Worm (Caenorhabditis elegans) whole organism, L4 larva: Measurements from ENCODE around the gene R13H7.2.

Experiments used
- F44E2.7 ChIP-seq: fragments of 200-800 bp; sonication (Bioruptor generic); IDR thresholded peaks from 2 replicates; pipeline ENCODE4 v2.1.2; 2022; ENCODE audit warnings: missing genetic modification characterization, missing compliant biosample characterization
- F49E8.2 ChIP-seq: sonication (generic microtip); optimal IDR thresholded peaks from 2 replicates; lab custom pipeline; 2016; ENCODE audit warnings: missing compliant biosample characterization, mild to moderate bottlenecking, missing genetic modification characterization, borderline replicate concordance
- Y48G9A.11 ChIP-seq: fragments of 200-800 bp; sonication (Bioruptor generic); IDR thresholded peaks from 2 replicates; pipeline ENCODE4 v1.3.6; 2022; ENCODE audit warnings: missing genetic modification reagents, missing genetic modification characterization, missing compliant biosample characterization
- Y75B8A.6 ChIP-seq: fragments of 200-800 bp; sonication (Bioruptor generic); IDR thresholded peaks from 2 replicates; pipeline ENCODE4 v1.3.6; 2022; ENCODE audit warnings: missing genetic modification reagents, missing genetic modification characterization, missing compliant biosample characterization
- ZK546.5 ChIP-seq, 2 experiments: sonication (generic microtip); optimal IDR thresholded peaks; 2 replicates each; lab custom pipeline; 2017; ENCODE audit warnings: missing biosample characterization in 2 of 2, missing genetic modification characterization in 2 of 2
- aha-1 ChIP-seq: fragments of 150-350 bp; peaks from one replicate; lab custom pipeline; 2014; ENCODE audit warnings: missing biosample characterization, missing genetic modification characterization
- arid-1 ChIP-seq: fragments of 200-800 bp; sonication (Bioruptor generic); conservative IDR thresholded peaks from 2 replicates; pipeline ENCODE4 v1.3.6; 2022; ENCODE audit warnings: missing genetic modification reagents, missing genetic modification characterization, missing compliant biosample characterization
- ceh-62 ChIP-seq: sonication (generic microtip); optimal IDR thresholded peaks from 2 replicates; lab custom pipeline; 2017; ENCODE audit warnings: missing biosample characterization, missing genetic modification characterization
- ces-1 ChIP-seq: fragments of 150-350 bp; sonication (generic microtip); optimal IDR thresholded peaks from 4 replicates; lab custom pipeline; 2014; ENCODE audit warnings: missing biosample characterization, missing genetic modification reagents, missing genetic modification characterization
- daf-16 ChIP-seq, 3 experiments: sonication (generic microtip); optimal IDR thresholded peaks; 2 replicates each; lab custom pipeline; 2016 to 2017; ENCODE audit warnings: missing genetic modification characterization in 3 of 3, missing genetic modification reagents in 3 of 3, mild to moderate bottlenecking in 2 of 3, missing compliant biosample characterization in 2 of 3, missing biosample characterization in 1 of 3, moderate library complexity in 1 of 3
- duxl-1 ChIP-seq: sonication (generic microtip); optimal IDR thresholded peaks from 2 replicates; lab custom pipeline; 2016; ENCODE audit warnings: mild to moderate bottlenecking, missing genetic modification characterization, moderate library complexity, missing compliant biosample characterization; ENCODE audit not compliant: poor library complexity
- dve-1 ChIP-seq: sonication (generic microtip); optimal IDR thresholded peaks from 2 replicates; lab custom pipeline; 2017; ENCODE audit warnings: antibody characterized with exemption, mild to moderate bottlenecking, missing genetic modification characterization, missing compliant biosample characterization; ENCODE audit not compliant: insufficient read depth
- egl-27 ChIP-seq: sonication (generic microtip); optimal IDR thresholded peaks from 3 replicates; lab custom pipeline; 2017; ENCODE audit warnings: missing biosample characterization, missing genetic modification reagents, missing genetic modification characterization
- egl-43 ChIP-seq: fragments of 200-800 bp; sonication (Bioruptor generic); IDR thresholded peaks from 2 replicates; pipeline ENCODE4 v1.3.6; 2022; ENCODE audit warnings: missing genetic modification reagents, missing genetic modification characterization, missing compliant biosample characterization
- fkh-10 ChIP-seq: fragments of 150-350 bp; optimal IDR thresholded peaks from 2 replicates; lab custom pipeline; 2014; ENCODE audit warnings: missing biosample characterization, missing genetic modification reagents, missing genetic modification characterization
- fos-1 ChIP-seq: fragments of 150-350 bp; optimal IDR thresholded peaks from 2 replicates; lab custom pipeline; 2014; ENCODE audit warnings: missing biosample characterization, missing genetic modification characterization
- hlh-30 ChIP-seq: sonication (generic microtip); optimal IDR thresholded peaks from 2 replicates; lab custom pipeline; 2017; ENCODE audit warnings: antibody characterized with exemption, mild to moderate bottlenecking, missing genetic modification characterization, missing compliant biosample characterization; ENCODE audit not compliant: insufficient read depth
- hmg-1.1 ChIP-seq: fragments of 200-800 bp; sonication (Bioruptor generic); IDR thresholded peaks from 2 replicates; pipeline ENCODE4 v1.3.6; 2022; ENCODE audit warnings: missing genetic modification reagents, missing genetic modification characterization, missing compliant biosample characterization
- lim-7 ChIP-seq: fragments of 200-800 bp; sonication (Bioruptor generic); IDR thresholded peaks from 2 replicates; pipeline ENCODE4 v1.3.6; 2022; ENCODE audit warnings: missing genetic modification characterization, missing compliant biosample characterization
- lin-1 ChIP-seq: fragments of 200-800 bp; sonication (Bioruptor generic); IDR thresholded peaks from 2 replicates; pipeline ENCODE4 v1.3.6; 2022; ENCODE audit warnings: missing genetic modification reagents, missing genetic modification characterization, missing compliant biosample characterization
- lin-13 ChIP-seq: fragments of 150-350 bp; optimal IDR thresholded peaks from 2 replicates; lab custom pipeline; 2014; ENCODE audit warnings: missing biosample characterization, missing genetic modification reagents, missing genetic modification characterization
- lin-29 ChIP-seq: fragments of 200-800 bp; sonication (Bioruptor generic); IDR thresholded peaks from 2 replicates; pipeline ENCODE4 v1.3.6; 2022; ENCODE audit warnings: missing genetic modification reagents, missing genetic modification characterization, missing compliant biosample characterization
- lin-38 ChIP-seq: fragments of 200-800 bp; sonication (Bioruptor generic); IDR thresholded peaks from 2 replicates; pipeline ENCODE4 v1.3.6; 2022; ENCODE audit warnings: missing genetic modification reagents, missing genetic modification characterization, missing compliant biosample characterization
- lsy-2 ChIP-seq, 2 experiments: fragments of 150-350 bp in 1 of 2; sonication (generic microtip) in 1 of 2; optimal IDR thresholded peaks; 2 replicates each; lab custom pipeline; 2014 to 2017; ENCODE audit warnings: missing biosample characterization in 2 of 2, missing genetic modification characterization in 2 of 2
- mdt-29 ChIP-seq: fragments of 200-800 bp; sonication (Bioruptor generic); IDR thresholded peaks from 2 replicates; pipeline ENCODE4 v1.3.6; 2022; ENCODE audit warnings: missing genetic modification reagents, missing genetic modification characterization, missing compliant biosample characterization
- mep-1 ChIP-seq: fragments of 150-350 bp; sonication (generic microtip); optimal IDR thresholded peaks from 3 replicates; lab custom pipeline; 2014; ENCODE audit warnings: missing biosample characterization, missing genetic modification characterization
- mxl-2 ChIP-seq: fragments of 200-800 bp; sonication (Bioruptor generic); conservative IDR thresholded peaks from 2 replicates; pipeline ENCODE4 v1.3.6; 2022; ENCODE audit warnings: missing genetic modification reagents, missing genetic modification characterization, missing compliant biosample characterization
- mxl-3 ChIP-seq: fragments of 200-800 bp; sonication (Bioruptor generic); optimal IDR thresholded peaks from 2 replicates; lab custom pipeline; 2018; ENCODE audit warnings: mild to moderate bottlenecking, missing genetic modification characterization, missing compliant biosample characterization
- nhr-111 ChIP-seq: fragments of 200-800 bp; sonication (Bioruptor generic); optimal IDR thresholded peaks from 2 replicates; lab custom pipeline; 2018; ENCODE audit warnings: mild to moderate bottlenecking, missing genetic modification characterization, missing compliant biosample characterization
- nhr-25 ChIP-seq: sonication (generic microtip); optimal IDR thresholded peaks from 2 replicates; lab custom pipeline; 2017; ENCODE audit warnings: missing genetic modification characterization, mild to moderate bottlenecking, missing compliant biosample characterization, antibody characterized with exemption, moderate library complexity, borderline replicate concordance; ENCODE audit not compliant: insufficient read depth
- nhr-28 ChIP-seq: fragments of 150-350 bp; optimal IDR thresholded peaks from 2 replicates; lab custom pipeline; 2014; ENCODE audit warnings: missing biosample characterization, missing genetic modification characterization
- nhr-42 ChIP-seq: fragments of 200-800 bp; sonication (Bioruptor generic); IDR thresholded peaks from 2 replicates; pipeline ENCODE4 v1.3.6; 2022; ENCODE audit warnings: missing genetic modification characterization, missing compliant biosample characterization
- php-3 ChIP-seq: fragments of 200-800 bp; sonication (Bioruptor generic); IDR thresholded peaks from 2 replicates; pipeline ENCODE4 v1.3.6; 2022; ENCODE audit warnings: missing genetic modification reagents, missing genetic modification characterization, missing compliant biosample characterization
- pqm-1 ChIP-seq: sonication (generic microtip); optimal IDR thresholded peaks from 2 replicates; lab custom pipeline; 2017; ENCODE audit warnings: missing biosample characterization, missing genetic modification characterization
- rbr-2 ChIP-seq: sonication (generic microtip); optimal IDR thresholded peaks from 2 replicates; lab custom pipeline; 2016; ENCODE audit warnings: missing genotype, missing genetic modification characterization, missing compliant biosample characterization
- sdz-12 ChIP-seq: fragments of 200-800 bp; sonication (Bioruptor generic); optimal IDR thresholded peaks from 2 replicates; lab custom pipeline; 2018; ENCODE audit warnings: mild to moderate bottlenecking, missing genetic modification characterization, missing compliant biosample characterization
- skn-1 ChIP-seq: fragments of 150-350 bp; optimal IDR thresholded peaks from 2 replicates; lab custom pipeline; 2014; ENCODE audit warnings: missing biosample characterization, missing genetic modification characterization
- snpc-1.2 ChIP-seq: fragments of 200-800 bp; sonication (Bioruptor generic); IDR thresholded peaks from 2 replicates; pipeline ENCODE4 v1.3.6; 2022; ENCODE audit warnings: missing genetic modification reagents, missing genetic modification characterization, missing compliant biosample characterization
- tag-97 ChIP-seq: fragments of 200-800 bp; sonication (Bioruptor generic); IDR thresholded peaks from 2 replicates; pipeline ENCODE4 v1.3.6; 2022; ENCODE audit warnings: missing genetic modification characterization, missing compliant biosample characterization
- unc-62 ChIP-seq, 3 experiments: fragments of 150-350 bp in 1 of 3; sonication (generic microtip); optimal IDR thresholded peaks in 2 of 3; peaks in 1 of 3; 1 replicate in 1 of 3; 2 replicates in 2 of 3; lab custom pipeline; 2014 to 2017; ENCODE audit warnings: missing biosample characterization in 3 of 3, missing genetic modification characterization in 3 of 3, missing genetic modification reagents in 3 of 3, missing genotype in 1 of 3
- vab-7 ChIP-seq: fragments of 200-800 bp; sonication (Bioruptor generic); IDR thresholded peaks from 2 replicates; pipeline ENCODE4 v1.3.6; 2022; ENCODE audit warnings: missing genetic modification reagents, missing genetic modification characterization, missing compliant biosample characterization
- zag-1 ChIP-seq: fragments of 150-350 bp; optimal IDR thresholded peaks from 2 replicates; lab custom pipeline; 2014; ENCODE audit warnings: missing biosample characterization, missing genetic modification characterization
- zfp-2 ChIP-seq: sonication (generic microtip); optimal IDR thresholded peaks from 2 replicates; lab custom pipeline; 2016; ENCODE audit warnings: mild to moderate bottlenecking, missing genetic modification characterization, missing compliant biosample characterization
- ztf-11 ChIP-seq: fragments of 150-350 bp; optimal IDR thresholded peaks from 2 replicates; lab custom pipeline; 2014; ENCODE audit warnings: missing biosample characterization, missing genetic modification characterization

Gene R13H7.2

DNA sequence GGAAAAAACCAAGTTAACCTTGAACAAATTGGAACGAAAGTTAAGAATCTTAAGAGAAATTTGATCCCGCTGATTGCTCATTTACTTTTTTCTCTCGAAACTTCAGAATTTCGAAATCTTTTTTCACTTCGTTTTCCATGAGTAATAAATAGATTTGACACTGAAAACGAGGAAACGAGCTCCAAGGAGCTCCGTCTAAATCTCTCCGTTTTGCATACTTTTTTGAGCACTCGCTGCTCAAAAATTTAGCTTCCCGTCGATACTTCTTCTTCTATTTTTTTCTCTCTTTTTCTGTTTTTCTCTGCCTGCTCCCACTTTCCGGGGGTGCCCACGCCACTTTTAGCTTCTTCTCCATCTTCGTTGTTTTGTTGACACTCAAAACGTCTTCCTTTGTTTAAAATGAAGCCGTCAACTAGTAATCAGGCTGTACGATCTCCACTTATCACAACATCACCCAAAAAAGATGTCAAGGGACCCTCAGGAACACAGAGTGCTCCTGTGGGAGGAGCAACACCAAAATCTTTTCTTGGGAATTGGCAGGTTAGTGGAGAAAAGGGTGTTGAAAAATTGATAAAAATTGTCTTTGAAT lies 52.6 kb downstream of the R13H7.2 start, which contains the start of gene C17H12.10 (continued):
- TF ChIP-seq vab-7, result no peak
- peak; percentile 44 for TF ChIP-seq rbr-2 (tag; lab: Kevin White, UChicago)
- TF ChIP-seq lin-13 (GFP tag; lab: Kevin White, UChicago), result no peak
- no peak for TF ChIP-seq ZK546.5 (tag; optimal IDR thresholded peaks at IDR 0.05; lab: Kevin White, UChicago)
- peak; percentile 70 for TF ChIP-seq ces-1 (GFP tag; lab: Kevin White, UChicago)
- no peak for TF ChIP-seq ceh-62 (tag; lab: Kevin White, UChicago)
- no peak for TF ChIP-seq mxl-3 (GFP tag; lab: Kevin White, UChicago)
- TF ChIP-seq egl-27, result no peak
- TF ChIP-seq hmg-1.1 (GFP tag; lab: Robert Waterston, UW), result no peak
- TF ChIP-seq mxl-2, result no peak
- TF ChIP-seq mep-1 (tag; lab: Kevin White, UChicago), result peak; percentile 46
- no peak for TF ChIP-seq tag-97 (GFP tag; lab: Robert Waterston, UW)

DNA sequence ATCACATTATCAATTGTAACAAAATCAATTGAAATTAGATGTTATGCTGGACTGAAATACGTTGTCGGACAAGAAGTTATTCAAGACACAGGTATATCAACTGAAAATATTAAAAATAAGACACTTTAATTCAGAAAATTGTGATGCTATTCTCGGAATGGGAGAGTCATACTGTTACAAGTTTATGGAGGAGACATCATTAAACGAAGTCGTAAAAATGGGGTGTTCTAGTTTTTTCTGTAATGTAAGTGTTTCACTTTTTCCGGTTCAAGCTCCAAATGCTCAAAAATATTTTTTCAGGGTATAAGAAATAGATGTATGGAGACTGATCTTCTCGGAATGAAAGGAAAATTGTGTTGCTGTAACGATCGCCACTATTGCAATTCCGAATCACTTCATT lies 54.4 kb downstream of the R13H7.2 start, which contains the start of gene C17H12.37:
TSS of gene C17H12.37 (plus strand) at position 301 of the 400 bp plus-strand sequence.
- TF ChIP-seq mxl-2 (no peak), aha-1 (tag; lab: Kevin White, UChicago) (peak; percentile 14), zfp-2 (tag; lab: Kevin White, UChicago) (no peak), fkh-10 (no peak), php-3 (no peak), unc-62 (GFP tag; optimal IDR thresholded peaks at IDR 0.05 in 1 of 2; lab: Kevin White, UChicago) (peak in 1 of 2 experiments; percentile 39), unc-62 (tag; optimal IDR thresholded peaks at IDR 0.05; lab: Kevin White, UChicago) (no peak)

DNA sequence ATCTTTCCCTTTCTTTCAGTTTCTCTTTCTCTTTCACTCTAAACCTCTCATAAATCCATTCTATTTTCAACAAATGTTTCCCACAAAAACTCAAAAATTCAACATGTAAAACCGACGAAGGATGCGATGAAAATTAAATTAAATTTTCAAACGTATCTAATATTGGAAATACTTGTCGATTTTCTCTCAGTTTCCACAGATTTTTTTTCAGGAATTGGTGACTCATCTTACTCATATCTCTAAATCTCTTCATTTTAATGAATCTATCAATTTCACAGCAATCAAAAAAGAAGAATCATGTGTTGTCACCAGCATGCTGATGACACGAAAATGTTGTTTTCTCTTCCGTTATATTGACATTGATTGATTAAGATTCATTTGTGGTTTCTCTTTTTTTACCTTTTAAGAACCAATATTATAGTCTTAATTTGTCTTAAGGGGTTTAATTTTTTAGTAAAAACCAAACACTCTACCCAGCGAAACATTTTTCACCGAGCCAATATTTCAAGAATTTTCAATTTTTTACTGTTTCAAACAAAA lies 55.3 kb downstream of the R13H7.2 start:
- TF ChIP-seq hlh-30 (tag; lab: Kevin White, UChicago) (peak; percentile 37), egl-43 (GFP tag; lab: Robert Waterston, UW) (no peak), mdt-29 (GFP tag; lab: Robert Waterston, UW) (no peak), sdz-12 (GFP tag; lab: Kevin White, UChicago) (no peak), nhr-111 (GFP tag; lab: Kevin White, UChicago) (no peak), nhr-42 (no peak), skn-1 (tag; lab: Kevin White, UChicago) (no peak), daf-16 (GFP tag; optimal IDR thresholded peaks at IDR 0.05; lab: Kevin White, UChicago) (peak in 1 of 2 experiments; percentile 3), daf-16 (tag; optimal IDR thresholded peaks at IDR 0.05; lab: Kevin White, UChicago) (no peak), snpc-1.2 (GFP tag; lab: Robert Waterston, UW) (no peak), duxl-1 (tag; lab: Kevin White, UChicago) (no peak), lsy-2 (tag; optimal IDR thresholded peaks at IDR 0.05; lab: Kevin White, UChicago) (no peak), nhr-28 (tag; lab: Kevin White, UChicago) (peak; percentile 3), fos-1 (tag; lab: Kevin White, UChicago) (peak; percentile 47), rbr-2 (tag; lab: Kevin White, UChicago) (no peak), pqm-1 (tag; lab: Kevin White, UChicago) (no peak), lin-1 (no peak), lim-7 (GFP tag; lab: Robert Waterston, UW) (no peak), arid-1 (no peak), zfp-2 (tag; lab: Kevin White, UChicago) (no peak)

DNA sequence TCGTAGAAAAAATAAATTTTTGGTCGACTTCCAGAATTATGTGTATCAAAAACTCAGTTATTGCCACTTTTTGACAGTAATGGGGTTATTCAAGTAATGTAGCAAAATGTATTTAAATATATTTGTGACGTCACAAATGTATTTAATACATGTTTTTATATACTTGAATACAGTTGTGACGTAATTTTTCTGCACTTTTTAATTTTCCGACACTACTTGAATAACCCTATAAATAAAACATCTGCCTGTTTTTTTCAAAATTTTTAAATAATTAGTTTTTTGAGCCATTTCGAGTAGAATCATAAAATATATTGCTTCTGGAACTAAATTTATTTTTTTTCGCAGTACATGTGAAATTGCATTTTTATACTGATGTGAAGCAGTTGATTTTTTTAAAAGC lies 55.9 kb downstream of the R13H7.2 start:
- no peak for TF ChIP-seq nhr-25
- TF ChIP-seq lin-38, result no peak
- TF ChIP-seq dve-1 (tag; lab: Kevin White, UChicago), result no peak
- no peak for TF ChIP-seq tag-97 (GFP tag; lab: Robert Waterston, UW)
- TF ChIP-seq ztf-11 (tag; lab: Kevin White, UChicago), result no peak
- no peak for TF ChIP-seq php-3
- TF ChIP-seq F44E2.7 (GFP tag; lab: Robert Waterston, UW), result no peak
- no peak for TF ChIP-seq F49E8.2 (tag; lab: Kevin White, UChicago)
- no peak for TF ChIP-seq zag-1 (tag; lab: Kevin White, UChicago)
- TF ChIP-seq Y75B8A.6 (GFP tag; lab: Robert Waterston, UW), result no peak
- TF ChIP-seq mxl-3 (GFP tag; lab: Kevin White, UChicago), result no peak
- TF ChIP-seq lim-7 (GFP tag; lab: Robert Waterston, UW), result no peak
- no peak for TF ChIP-seq nhr-111 (GFP tag; lab: Kevin White, UChicago)
- TF ChIP-seq Y48G9A.11 (GFP tag; lab: Robert Waterston, UW), result no peak
- TF ChIP-seq lin-29 (GFP tag; lab: Robert Waterston, UW), result no peak
- TF ChIP-seq, all 104 proteins: peak for 0
